Worm (Caenorhabditis elegans) whole organism, late embryonic: ENCODE measurements around the gene sro-1.

Experiments used
- F13H6.1 ChIP-seq: sonication (generic microtip); optimal IDR thresholded peaks from 2 replicates; lab custom pipeline; 2016; ENCODE audit warnings: missing genetic modification characterization, missing compliant biosample characterization
- K02D7.2 ChIP-seq: sonication (generic microtip); optimal IDR thresholded peaks from 2 replicates; lab custom pipeline; 2017; ENCODE audit warnings: mild to moderate bottlenecking, missing genetic modification characterization, missing compliant biosample characterization
- Y22D7AL.16 ChIP-seq: sonication (generic microtip); optimal IDR thresholded peaks from 2 replicates; lab custom pipeline; 2016; ENCODE audit warnings: missing genetic modification characterization, missing compliant biosample characterization
- ahr-1 ChIP-seq: sonication (generic microtip); optimal IDR thresholded peaks from 2 replicates; lab custom pipeline; 2016; ENCODE audit warnings: missing genetic modification characterization, missing compliant biosample characterization
- ama-1 ChIP-seq: fragments of 150-350 bp; optimal IDR thresholded peaks from 2 replicates; lab custom pipeline; 2014
- ceh-14 ChIP-seq: sonication (generic microtip); optimal IDR thresholded peaks from 2 replicates; lab custom pipeline; 2016; ENCODE audit warnings: missing genotype, missing genetic modification characterization, missing compliant biosample characterization
- ceh-18 ChIP-seq: sonication (generic microtip); optimal IDR thresholded peaks from 2 replicates; lab custom pipeline; 2016; ENCODE audit warnings: missing genetic modification characterization, missing compliant biosample characterization
- ceh-19 ChIP-seq: fragments of 200-800 bp; sonication (Bioruptor generic); optimal IDR thresholded peaks from 2 replicates; lab custom pipeline; 2018; ENCODE audit warnings: mild to moderate bottlenecking, missing genetic modification characterization, missing compliant biosample characterization
- ceh-2 ChIP-seq: sonication (generic microtip); optimal IDR thresholded peaks from 2 replicates; lab custom pipeline; 2016; ENCODE audit warnings: missing genotype, missing genetic modification characterization, missing compliant biosample characterization
- ceh-24 ChIP-seq: sonication (generic microtip); optimal IDR thresholded peaks from 2 replicates; lab custom pipeline; 2016; ENCODE audit warnings: mild to moderate bottlenecking, missing genetic modification characterization, missing compliant biosample characterization
- ceh-30 ChIP-seq: fragments of 150-350 bp; optimal IDR thresholded peaks from 2 replicates; lab custom pipeline; 2014; ENCODE audit warnings: missing biosample characterization, missing genetic modification characterization
- ceh-31 ChIP-seq: sonication (generic microtip); optimal IDR thresholded peaks from 2 replicates; lab custom pipeline; 2016; ENCODE audit warnings: missing genetic modification characterization, missing compliant biosample characterization
- ceh-34 ChIP-seq: sonication (generic microtip); optimal IDR thresholded peaks from 2 replicates; lab custom pipeline; 2016; ENCODE audit warnings: mild to moderate bottlenecking, missing genetic modification characterization, missing compliant biosample characterization
- ceh-48 ChIP-seq: sonication (generic microtip); optimal IDR thresholded peaks from 2 replicates; lab custom pipeline; 2016; ENCODE audit warnings: missing genetic modification characterization, inconsistent platforms, missing compliant biosample characterization
- dmd-4 ChIP-seq: sonication (generic microtip); optimal IDR thresholded peaks from 2 replicates; lab custom pipeline; 2016; ENCODE audit warnings: borderline replicate concordance, missing genetic modification characterization, missing compliant biosample characterization
- elt-2 ChIP-seq: sonication (generic microtip); optimal IDR thresholded peaks from 2 replicates; lab custom pipeline; 2016; ENCODE audit warnings: missing genetic modification reagents, missing genetic modification characterization, missing compliant biosample characterization
- elt-4 ChIP-seq: sonication (generic microtip); optimal IDR thresholded peaks from 2 replicates; lab custom pipeline; 2016; ENCODE audit warnings: missing genetic modification characterization, missing compliant biosample characterization
- fax-1 ChIP-seq: sonication (generic microtip); optimal IDR thresholded peaks from 2 replicates; lab custom pipeline; 2016; ENCODE audit warnings: missing genotype, missing genetic modification characterization, missing compliant biosample characterization
- fkh-6 ChIP-seq: sonication (generic microtip); optimal IDR thresholded peaks from 2 replicates; lab custom pipeline; 2016; ENCODE audit warnings: missing genetic modification characterization, missing compliant biosample characterization
- hlh-13 ChIP-seq: fragments of 200-800 bp; sonication (Bioruptor generic); optimal IDR thresholded peaks from 2 replicates; lab custom pipeline; 2018; ENCODE audit warnings: mild to moderate bottlenecking, missing genetic modification characterization, missing compliant biosample characterization
- hlh-15 ChIP-seq: sonication (generic microtip); optimal IDR thresholded peaks from 2 replicates; lab custom pipeline; 2016; ENCODE audit warnings: missing genetic modification characterization, missing compliant biosample characterization
- hlh-30 ChIP-seq: sonication (generic microtip); optimal IDR thresholded peaks from 2 replicates; lab custom pipeline; 2017; ENCODE audit warnings: antibody characterized with exemption, missing genetic modification characterization, missing compliant biosample characterization; ENCODE audit not compliant: insufficient read depth
- hlh-8 ChIP-seq: sonication (generic microtip); optimal IDR thresholded peaks from 2 replicates; lab custom pipeline; 2016; ENCODE audit warnings: missing genotype, missing genetic modification characterization, missing compliant biosample characterization
- mec-3 ChIP-seq: sonication (generic microtip); optimal IDR thresholded peaks from 2 replicates; lab custom pipeline; 2016; ENCODE audit warnings: borderline replicate concordance, missing genetic modification characterization, missing compliant biosample characterization
- nfya-1 ChIP-seq: sonication (generic microtip); optimal IDR thresholded peaks from 2 replicates; lab custom pipeline; 2017; ENCODE audit warnings: missing genetic modification characterization, mild to moderate bottlenecking, missing compliant biosample characterization, antibody characterized with exemption, moderate library complexity
- nhr-11 ChIP-seq: fragments of 150-350 bp; optimal IDR thresholded peaks from 2 replicates; lab custom pipeline; 2014; ENCODE audit warnings: missing biosample characterization, missing genetic modification characterization
- pag-3 ChIP-seq: sonication (generic microtip); optimal IDR thresholded peaks from 2 replicates; lab custom pipeline; 2016; ENCODE audit warnings: missing compliant biosample characterization, missing genetic modification characterization, borderline replicate concordance
- pat-9 ChIP-seq: fragments of 200-800 bp; sonication (Bioruptor generic); optimal IDR thresholded peaks from 2 replicates; lab custom pipeline; 2018; ENCODE audit warnings: mild to moderate bottlenecking, missing genetic modification characterization, moderate library complexity, missing compliant biosample characterization
- pax-1 ChIP-seq: fragments of 150-350 bp; optimal IDR thresholded peaks from 2 replicates; lab custom pipeline; 2014; ENCODE audit warnings: missing biosample characterization, missing genetic modification characterization
- pha-2 ChIP-seq: sonication (generic microtip); optimal IDR thresholded peaks from 2 replicates; lab custom pipeline; 2017; ENCODE audit warnings: mild to moderate bottlenecking, missing genetic modification characterization, missing compliant biosample characterization
- pha-4 ChIP-seq: fragments of 150-350 bp; optimal IDR thresholded peaks from 2 replicates; lab custom pipeline; 2018; ENCODE audit warnings: missing biosample characterization, missing genetic modification reagents, missing genetic modification characterization
- pros-1 ChIP-seq: fragments of 150-350 bp; optimal IDR thresholded peaks from 2 replicates; lab custom pipeline; 2014; ENCODE audit warnings: missing biosample characterization, missing genetic modification reagents, missing genetic modification characterization
- ref-2 ChIP-seq: sonication (generic microtip); optimal IDR thresholded peaks from 2 replicates; lab custom pipeline; 2016; ENCODE audit warnings: missing genetic modification characterization, missing compliant biosample characterization
- rnt-1 ChIP-seq: sonication (generic microtip); optimal IDR thresholded peaks from 2 replicates; lab custom pipeline; 2016; ENCODE audit warnings: missing genetic modification characterization, missing compliant biosample characterization
- sox-2 ChIP-seq: fragments of 200-800 bp; sonication (Bioruptor generic); IDR thresholded peaks from 2 replicates; pipeline ENCODE4 v1.3.6; 2022; ENCODE audit warnings: missing genetic modification reagents, missing genetic modification characterization, missing compliant biosample characterization
- sox-4 ChIP-seq: sonication (generic microtip); optimal IDR thresholded peaks from 2 replicates; lab custom pipeline; 2017; ENCODE audit warnings: mild to moderate bottlenecking, missing genetic modification characterization, inconsistent platforms, missing compliant biosample characterization
- tbx-2 ChIP-seq: sonication (generic microtip); optimal IDR thresholded peaks from 2 replicates; lab custom pipeline; 2016; ENCODE audit warnings: missing genetic modification characterization, missing compliant biosample characterization
- tbx-7 ChIP-seq: sonication (generic microtip); optimal IDR thresholded peaks from 2 replicates; lab custom pipeline; 2016; ENCODE audit warnings: missing genotype, missing genetic modification characterization, missing compliant biosample characterization
- ttx-3 ChIP-seq: sonication (generic microtip); optimal IDR thresholded peaks from 2 replicates; lab custom pipeline; 2016; ENCODE audit warnings: missing genetic modification reagents, missing genetic modification characterization, missing compliant biosample characterization
- unc-42 ChIP-seq: sonication (generic microtip); optimal IDR thresholded peaks from 2 replicates; lab custom pipeline; 2016; ENCODE audit warnings: missing genotype, missing genetic modification characterization, missing compliant biosample characterization
- unc-55 ChIP-seq: sonication (generic microtip); optimal IDR thresholded peaks from 2 replicates; lab custom pipeline; 2017; ENCODE audit warnings: missing biosample characterization, missing genetic modification reagents, missing genetic modification characterization
- unc-86 ChIP-seq: sonication (generic microtip); optimal IDR thresholded peaks from 2 replicates; lab custom pipeline; 2016; ENCODE audit warnings: missing genetic modification characterization, missing compliant biosample characterization
- zip-5 ChIP-seq: sonication (generic microtip); optimal IDR thresholded peaks from 2 replicates; lab custom pipeline; 2016; ENCODE audit warnings: missing genetic modification characterization, missing compliant biosample characterization

sro-1 gene

ce11 chrII:7420157-7420556, 45.3 kb downstream of the sro-1 start:
- TF ChIP-seq unc-42 (no peak), ttx-3 (tag; lab: Kevin White, UChicago) (no peak), ceh-24 (no peak), ceh-14 (tag; lab: Kevin White, UChicago) (no peak), Y22D7AL.16 (tag; lab: Kevin White, UChicago) (no peak), elt-2 (tag; lab: Kevin White, UChicago) (no peak)

DNA sequence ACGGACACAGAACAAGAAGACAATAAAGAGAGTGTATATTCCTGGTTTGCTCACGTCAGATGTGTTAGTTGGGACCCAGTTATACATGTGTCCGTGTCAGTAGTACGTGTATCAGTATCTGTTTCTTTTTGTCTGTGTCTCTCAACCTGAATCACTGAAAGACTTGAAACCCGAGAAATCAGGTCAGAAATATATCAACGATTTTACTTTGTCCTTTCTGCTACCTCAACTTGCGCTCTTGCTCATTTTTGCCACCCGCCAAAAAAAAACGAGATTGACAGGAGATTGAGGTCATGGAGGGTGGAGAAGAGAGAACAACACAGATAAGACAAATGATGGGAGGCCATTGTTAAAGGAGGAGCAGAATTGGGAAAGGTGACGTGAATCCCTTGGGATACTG, 45.9 kb downstream of the sro-1 start:
- no peak for TF ChIP-seq ceh-31 (tag; lab: Kevin White, UChicago)
- TF ChIP-seq ceh-19: no peak
- TF ChIP-seq elt-4: no peak
- TF ChIP-seq dmd-4 (tag; lab: Kevin White, UChicago): no peak
- no peak for TF ChIP-seq pha-2
- no peak for TF ChIP-seq unc-55 (GFP tag; lab: Kevin White, UChicago)
- TF ChIP-seq hlh-15: no peak
- TF ChIP-seq ama-1 (lab: Kevin White, UChicago): no peak
- TF ChIP-seq unc-86 (tag; lab: Kevin White, UChicago): no peak
- TF ChIP-seq pag-3: no peak
- TF ChIP-seq ref-2: no peak
- no peak for TF ChIP-seq ceh-2 (tag; lab: Kevin White, UChicago)
- TF ChIP-seq hlh-30 (tag; lab: Kevin White, UChicago): no peak
- no peak for TF ChIP-seq fkh-6
- no peak for TF ChIP-seq ceh-48 (tag; lab: Kevin White, UChicago)
- no peak for TF ChIP-seq ttx-3 (tag; lab: Kevin White, UChicago)

- TF ChIP-seq pax-1 (tag; lab: Kevin White, UChicago) (no peak), pag-3 (no peak), ceh-30 (no peak), rnt-1 (tag; lab: Kevin White, UChicago) (no peak), zip-5 (no peak), nhr-11 (tag; lab: Kevin White, UChicago) (no peak), hlh-30 (tag; lab: Kevin White, UChicago) (no peak), fax-1 (no peak), elt-2 (tag; lab: Kevin White, UChicago) (no peak), hlh-8 (tag; lab: Kevin White, UChicago) (no peak), pat-9 (tag; lab: Kevin White, UChicago) (no peak), K02D7.2 (tag; lab: Kevin White, UChicago) (no peak), ceh-31 (tag; lab: Kevin White, UChicago) (no peak)
These were observed 51.7 kb downstream of the sro-1 start for ce11 chrII:7413764-7414163.

DNA sequence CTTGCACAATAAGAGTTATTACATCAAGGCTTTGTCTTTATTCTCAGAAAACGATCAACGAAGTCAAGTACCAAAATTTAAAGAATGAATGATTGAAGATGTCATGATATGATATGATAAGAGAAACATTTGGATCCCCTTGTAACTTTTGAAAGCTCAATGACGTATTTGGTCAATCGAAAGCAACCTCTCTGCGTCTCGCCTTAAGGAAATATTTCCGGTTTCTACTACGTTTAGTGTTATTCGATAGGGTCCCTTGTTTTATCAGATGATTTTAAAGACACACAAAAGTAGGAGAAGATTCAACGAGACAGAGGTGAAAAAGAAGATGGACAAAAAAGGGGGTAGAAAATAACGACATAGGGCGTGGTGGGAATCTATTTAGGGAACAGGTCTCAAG, 52.1 kb downstream of the sro-1 start:
- no peak for TF ChIP-seq hlh-15
- no peak for TF ChIP-seq K02D7.2 (tag; lab: Kevin White, UChicago)
- TF ChIP-seq pros-1: no peak
- TF ChIP-seq tbx-7 (tag; lab: Kevin White, UChicago): no peak
- TF ChIP-seq sox-2 (GFP tag; lab: Robert Waterston, UW): no peak
- no peak for TF ChIP-seq ceh-34
- TF ChIP-seq pha-4 (tag; lab: Kevin White, UChicago): no peak

DNA sequence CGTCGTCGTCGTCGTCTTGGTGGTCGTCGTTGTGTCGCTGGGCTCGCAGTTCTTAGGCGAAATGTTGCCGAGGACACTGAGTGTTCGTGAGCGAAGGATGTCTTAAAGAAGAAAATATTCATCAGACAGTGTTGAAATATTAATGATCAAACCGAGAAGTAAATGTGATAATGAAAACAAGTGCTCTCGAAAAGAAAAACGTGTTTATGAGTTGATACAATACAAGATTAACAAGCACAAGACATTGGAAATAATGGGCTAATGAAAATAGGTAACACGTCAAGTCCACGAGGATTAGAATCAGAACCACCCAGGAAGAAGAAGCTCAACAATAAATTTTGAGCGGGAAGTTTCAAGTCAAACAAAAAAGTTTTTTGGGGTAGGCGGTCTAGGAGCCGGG, 53.5 kb downstream of the sro-1 start, which contains the start of gene K02A2.5:
TSS of gene K02A2.5 (minus strand) at position 101 of the 400 bp plus-strand sequence.
- TF ChIP-seq F13H6.1 (tag; lab: Kevin White, UChicago): no peak
- no peak for TF ChIP-seq hlh-15
- no peak for TF ChIP-seq tbx-2 (tag; lab: Kevin White, UChicago)
- TF ChIP-seq rnt-1 (tag; lab: Kevin White, UChicago): no peak
- no peak for TF ChIP-seq ceh-18 (tag; lab: Kevin White, UChicago)
- TF ChIP-seq K02D7.2 (tag; lab: Kevin White, UChicago): no peak
- no peak for TF ChIP-seq hlh-13 (GFP tag; lab: Kevin White, UChicago)
- TF ChIP-seq ahr-1 (tag; lab: Kevin White, UChicago): no peak
- TF ChIP-seq hlh-8 (tag; lab: Kevin White, UChicago): no peak
- no peak for TF ChIP-seq sox-4
- no peak for TF ChIP-seq pag-3
- TF ChIP-seq nfya-1 (tag; lab: Kevin White, UChicago): no peak
- TF ChIP-seq mec-3 (tag; lab: Kevin White, UChicago): no peak
